Worm (Caenorhabditis elegans): Measurements from ENCODE around the gene nhr-170.

The nhr-170 gene

DNA sequence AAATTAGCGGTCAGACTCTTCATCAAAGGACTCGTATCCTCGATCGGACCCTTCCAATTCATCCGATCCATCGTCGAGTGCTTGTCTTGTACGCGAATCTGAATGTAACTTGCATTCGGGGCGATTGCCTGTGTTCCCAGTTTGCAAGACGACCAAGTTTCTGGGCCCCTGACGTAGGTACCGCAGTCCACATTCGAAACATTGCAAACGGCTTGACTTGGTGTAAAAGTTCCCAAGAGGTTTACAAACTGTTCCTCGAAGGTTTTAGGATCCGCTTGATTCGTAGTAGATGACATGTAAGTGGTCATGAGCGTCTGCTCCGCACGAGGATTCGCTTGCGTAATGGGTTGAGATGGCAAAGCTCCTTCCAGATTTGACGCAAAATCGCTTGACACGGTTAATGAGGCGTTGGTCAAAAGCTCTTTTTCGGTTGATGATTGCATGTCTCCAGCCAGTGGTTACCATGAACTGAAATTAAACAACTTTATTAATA is 24.3 kb downstream of the nhr-170 start, which contains the start of gene Y17D7B.4:
Y17D7B.4 (minus strand) TSS at position 443 of the 493 bp plus-strand sequence.
- TF ChIP-seq gmeb-2 (tag; optimal IDR thresholded peaks at IDR 0.05) (no peak), nfya-1 (tag; optimal IDR thresholded peaks at IDR 0.05) (no peak), lin-11 (tag; optimal IDR thresholded peaks at IDR 0.05) (no peak), ceh-31 (tag; optimal IDR thresholded peaks at IDR 0.05) (no peak), ceh-9 (tag; optimal IDR thresholded peaks at IDR 0.05) (no peak), rnt-1 (tag; optimal IDR thresholded peaks at IDR 0.05) (no peak), nhr-232 (tag; optimal IDR thresholded peaks at IDR 0.05) (no peak), fkh-6 (tag; optimal IDR thresholded peaks at IDR 0.05) (no peak), Y22D7AL.16 (tag; optimal IDR thresholded peaks at IDR 0.05) (no peak), ztf-16 (tag; optimal IDR thresholded peaks at IDR 0.05) (no peak), sox-2 (GFP tag; IDR thresholded peaks at IDR 0.05) (no peak), pros-1 (tag; optimal IDR thresholded peaks at IDR 0.05) (no peak), fkh-10 (GFP tag; optimal IDR thresholded peaks at IDR 0.05) (no peak), eyg-1 (tag; optimal IDR thresholded peaks at IDR 0.05) (no peak), hlh-8 (tag; optimal IDR thresholded peaks at IDR 0.05) (no peak), ttx-3 (tag; optimal IDR thresholded peaks at IDR 0.05) (no peak), pha-4 (tag; optimal IDR thresholded peaks at IDR 0.05) (no peak), ahr-1 (tag; optimal IDR thresholded peaks at IDR 0.05) (no peak), pat-9 (tag; optimal IDR thresholded peaks at IDR 0.05) (no peak), dve-1 (tag; optimal IDR thresholded peaks at IDR 0.05) (no peak)

DNA sequence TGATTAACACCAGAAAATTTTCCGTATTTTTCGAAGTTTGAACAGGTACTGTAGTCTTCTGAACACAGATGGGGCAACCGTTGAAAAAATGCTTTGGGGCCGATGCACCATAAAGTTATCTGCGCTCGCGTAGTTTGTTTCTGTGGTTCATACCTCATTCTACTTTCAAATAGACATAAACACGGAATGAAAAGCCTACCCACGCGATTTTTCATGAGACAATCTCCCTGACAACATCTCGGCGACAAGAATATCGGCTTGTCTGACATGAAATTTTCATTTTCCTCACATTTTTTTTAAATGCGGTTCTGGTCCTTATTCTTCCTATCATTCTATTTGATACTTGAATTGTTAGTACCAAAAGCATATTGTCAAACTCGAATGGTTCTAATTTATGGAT is 27.9 kb downstream of the nhr-170 start, which contains the start of gene clec-257:
clec-257 (plus strand) TSS at position 301 of the 400 bp plus-strand sequence.
- TF ChIP-seq pros-1 (tag; optimal IDR thresholded peaks at IDR 0.05) = no peak
- no peak for TF ChIP-seq ref-2 (tag; optimal IDR thresholded peaks at IDR 0.05)
- TF ChIP-seq nfya-1 (tag; optimal IDR thresholded peaks at IDR 0.05) = no peak
- no peak for TF ChIP-seq C38D4.7 (GFP tag; optimal IDR thresholded peaks at IDR 0.05)
- no peak for TF ChIP-seq tbx-7 (tag; optimal IDR thresholded peaks at IDR 0.05)
- no peak for TF ChIP-seq ttx-3 (tag; optimal IDR thresholded peaks at IDR 0.05)
- no peak for TF ChIP-seq hlh-13 (GFP tag; optimal IDR thresholded peaks at IDR 0.05)

DNA sequence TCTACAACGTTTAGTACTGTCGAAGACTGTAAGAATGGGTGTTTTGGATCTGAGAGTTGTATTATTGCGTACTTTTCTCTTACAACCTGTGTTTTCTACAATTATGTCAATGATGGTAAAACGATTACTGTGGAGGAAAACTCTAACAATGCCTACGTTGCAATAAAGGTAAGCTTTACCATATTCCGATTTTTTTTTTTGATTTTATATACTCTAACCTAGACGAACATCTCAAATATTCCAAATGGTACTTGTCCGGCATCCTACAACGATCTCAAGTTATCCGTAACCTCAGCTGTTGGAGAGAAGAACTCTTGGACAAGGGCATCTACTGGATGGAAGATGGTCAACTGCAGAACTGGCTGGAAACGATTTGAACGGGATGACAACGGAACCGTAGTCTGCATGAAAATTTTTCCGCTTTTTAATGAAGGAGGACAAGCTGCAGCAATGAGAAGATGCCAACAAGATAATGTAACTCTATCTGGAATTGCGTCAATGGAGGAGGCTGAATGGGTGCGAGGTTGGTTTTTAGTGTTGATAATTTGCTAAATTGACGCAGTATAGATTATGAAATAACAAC is 28.7 kb downstream of the nhr-170 start:
- TF ChIP-seq C38D4.7 (GFP tag; optimal IDR thresholded peaks at IDR 0.05) (no peak), ref-2 (tag; optimal IDR thresholded peaks at IDR 0.05) (no peak), tbx-2 (tag; optimal IDR thresholded peaks at IDR 0.05) (no peak), madf-2 (tag; optimal IDR thresholded peaks at IDR 0.05) (no peak), fax-1 (tag; optimal IDR thresholded peaks at IDR 0.05) (no peak), lin-11 (tag; optimal IDR thresholded peaks at IDR 0.05) (no peak), nfya-1 (tag; optimal IDR thresholded peaks at IDR 0.05) (no peak), fkh-10 (GFP tag; optimal IDR thresholded peaks at IDR 0.05) (no peak), unc-3 (GFP tag; conservative IDR thresholded peaks at IDR 0.05) (no peak), unc-3 (tag; optimal IDR thresholded peaks at IDR 0.05) (no peak), gmeb-2 (tag; optimal IDR thresholded peaks at IDR 0.05) (no peak), ceh-30 (tag; optimal IDR thresholded peaks at IDR 0.05) (no peak), ceh-14 (tag; optimal IDR thresholded peaks at IDR 0.05) (no peak)

DNA sequence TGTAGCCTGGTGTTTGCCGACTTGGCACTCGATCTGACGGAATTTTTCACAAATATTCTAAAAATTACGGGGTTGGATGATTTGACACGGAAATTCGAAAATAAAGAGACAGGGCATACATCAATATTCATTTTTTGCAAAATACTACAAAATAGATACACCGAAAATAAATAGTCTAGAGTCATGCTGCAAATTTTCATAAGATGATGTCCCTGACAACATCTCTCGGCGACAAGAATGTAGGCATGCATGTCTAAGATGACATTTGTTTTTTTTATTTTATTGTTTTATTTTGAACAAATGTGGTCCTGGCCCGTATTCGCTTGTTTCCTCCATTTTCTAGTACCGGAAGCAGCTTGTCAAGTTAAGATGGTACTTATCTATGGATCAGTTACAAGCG is 29.2 kb downstream of the nhr-170 start, which contains the start of gene clec-256:
clec-256 (plus strand) TSS at position 301 of the 400 bp plus-strand sequence.
- TF ChIP-seq unc-55 (GFP tag; optimal IDR thresholded peaks at IDR 0.05) (no peak), ztf-16 (tag; optimal IDR thresholded peaks at IDR 0.05) (no peak), sox-2 (GFP tag; IDR thresholded peaks at IDR 0.05) (no peak), nhr-11 (tag; optimal IDR thresholded peaks at IDR 0.05) (no peak), nhr-232 (tag; optimal IDR thresholded peaks at IDR 0.05) (no peak), unc-3 (GFP tag; conservative IDR thresholded peaks at IDR 0.05) (no peak), unc-3 (tag; optimal IDR thresholded peaks at IDR 0.05) (no peak), mec-3 (tag; optimal IDR thresholded peaks at IDR 0.05; ENCODE audit: borderline replicate concordance) (no peak), ceh-22 (tag; optimal IDR thresholded peaks at IDR 0.05) (no peak)
